Fruit fly (Drosophila melanogaster): ENCODE results near the gene Sfp24C1.

The Sfp24C1 gene

DNA sequence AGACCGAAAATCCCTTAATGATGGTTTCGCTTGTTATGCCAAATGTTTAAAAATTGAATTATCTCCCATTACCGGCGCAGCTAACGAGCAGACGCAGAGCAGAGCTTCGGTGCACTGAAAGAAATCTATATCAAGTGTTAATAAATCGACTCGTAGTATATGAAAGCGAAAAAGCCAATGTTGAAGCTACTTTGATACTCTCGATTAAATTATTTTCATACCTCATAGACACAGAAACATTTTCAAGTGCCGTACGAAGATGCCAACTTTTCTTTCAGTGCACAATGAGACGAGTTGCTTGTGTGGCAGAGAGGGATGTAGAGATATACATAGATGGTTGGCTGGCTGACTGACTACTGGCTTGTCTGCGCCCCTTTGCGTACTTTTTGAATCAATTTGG is 24.7 kb upstream of the Sfp24C1 start (continued):
- TF ChIP-seq C15 (GFP tag; IDR thresholded peaks at IDR 0.05) (no peak), dimm (GFP tag; IDR thresholded peaks at IDR 0.05) (no peak), Hmx (GFP tag; optimal IDR thresholded peaks at IDR 0.05) (no peak), CG32532 (GFP tag; IDR thresholded peaks at IDR 0.05) (no peak), CG4328 (GFP tag; optimal IDR thresholded peaks at IDR 0.05) (no peak), sisA (GFP tag; IDR thresholded peaks at IDR 0.05) (peak; percentile 63), CG15073 (GFP tag; optimal IDR thresholded peaks at IDR 0.05) (no peak), onecut (GFP tag; IDR thresholded peaks at IDR 0.05) (peak; percentile 49; the same call in 1 of the 2 replicates), zen2 (GFP tag; IDR thresholded peaks at IDR 0.05; ENCODE audit: partially characterized antibody) (no peak), HLHmδ (GFP tag; optimal IDR thresholded peaks at IDR 0.05) (no peak), esg (GFP tag; conservative IDR thresholded peaks at IDR 0.05) (peak; percentile 14; the same call in 1 of the 2 replicates), CG1603 (tag; optimal IDR thresholded peaks at IDR 0.05) (peak; percentile 57), zfh1 (GFP tag; IDR thresholded peaks at IDR 0.05) (peak; percentile 71), pita (GFP tag; optimal IDR thresholded peaks at IDR 0.05) (no peak), CG3065 (GFP tag; optimal IDR thresholded peaks at IDR 0.05) (no peak), schlank (tag; optimal IDR thresholded peaks at IDR 0.05) (no peak), CTCF (GFP tag; optimal IDR thresholded peaks at IDR 0.05) (no peak), CG15269 (tag; optimal IDR thresholded peaks at IDR 0.05) (no peak), vnd (GFP tag; IDR thresholded peaks at IDR 0.05; ENCODE audit: partially characterized antibody) (no peak), CG9817 (tag; optimal IDR thresholded peaks at IDR 0.05) (peak; percentile 4), CG1024 (GFP tag; IDR thresholded peaks at IDR 0.05) (peak; percentile 29; the same call in 1 of the 2 replicates), Adf1 (GFP tag; IDR thresholded peaks at IDR 0.05) (no peak), CG18764 (GFP tag; optimal IDR thresholded peaks at IDR 0.05) (no peak), CG8765 (GFP tag; IDR thresholded peaks at IDR 0.05) (peak; percentile 55; the same call in 1 of the 2 replicates), al (GFP tag; IDR thresholded peaks at IDR 0.05) (no peak), HmgZ (tag; optimal IDR thresholded peaks at IDR 0.05) (no peak), Side (GFP tag; optimal IDR thresholded peaks at IDR 0.05) (peak; percentile 17), ara (GFP tag; IDR thresholded peaks at IDR 0.05) (peak; percentile 49; the same call in 1 of the 2 replicates), usp (GFP tag; optimal IDR thresholded peaks at IDR 0.05) (no peak), dmrt99B (tag; optimal IDR thresholded peaks at IDR 0.05) (peak; percentile 57), abd-A (tag; optimal IDR thresholded peaks at IDR 0.05) (no peak), CG4730 (GFP tag; IDR thresholded peaks at IDR 0.05) (no peak), Sox100B (GFP tag; optimal IDR thresholded peaks at IDR 0.05) (no peak), CG7357 (GFP tag; IDR thresholded peaks at IDR 0.05) (peak; percentile 37; the same call in 1 of the 3 replicates), CG6689 (GFP tag; IDR thresholded peaks at IDR 0.05) (peak; percentile 42), tio (GFP tag; optimal IDR thresholded peaks at IDR 0.05) (no peak), CG12219 (GFP tag; optimal IDR thresholded peaks at IDR 0.05) (peak; percentile 26), lbe (GFP tag; optimal IDR thresholded peaks at IDR 0.05) (no peak), croc (GFP tag; conservative IDR thresholded peaks at IDR 0.05) (peak; percentile 59), gcm (GFP tag; optimal IDR thresholded peaks at IDR 0.05) (no peak), ham (GFP tag; IDR thresholded peaks at IDR 0.05) (no peak), pzg (GFP tag; optimal IDR thresholded peaks at IDR 0.05) (no peak), CG12155 (GFP tag; optimal IDR thresholded peaks at IDR 0.05) (no peak), gsb-n (tag; optimal IDR thresholded peaks at IDR 0.05) (peak; percentile 35), CG30431 (GFP tag; optimal IDR thresholded peaks at IDR 0.05) (peak; percentile 24), Nf-YC (tag; optimal IDR thresholded peaks at IDR 0.05) (no peak), tin (GFP tag; optimal IDR thresholded peaks at IDR 0.05) (peak; percentile 31), CG4282 (GFP tag; optimal IDR thresholded peaks at IDR 0.05) (no peak), CG11504 (tag; optimal IDR thresholded peaks at IDR 0.05) (no peak), Fer3 (tag; optimal IDR thresholded peaks at IDR 0.05) (no peak), hb (GFP tag; IDR thresholded peaks at IDR 0.05; ENCODE audit: partially characterized antibody) (no peak), Nf-YB (GFP tag; optimal IDR thresholded peaks at IDR 0.05) (peak; percentile 6)
